Fruit fly (Drosophila melanogaster): ENCODE data around the gene ndl.

The ndl gene

dm6 chr3L:6612637-6613036 is 9.5 kb upstream of the ndl start (continued):
- TF ChIP-seq Lhr (GFP tag; optimal IDR thresholded peaks at IDR 0.05) (no peak), schlank (tag; optimal IDR thresholded peaks at IDR 0.05) (peak; percentile 18), Eip74EF (GFP tag; optimal IDR thresholded peaks at IDR 0.05) (no peak), CG18476 (GFP tag; optimal IDR thresholded peaks at IDR 0.05) (no peak), zen2 (GFP tag; IDR thresholded peaks at IDR 0.05; ENCODE audit: partially characterized antibody) (no peak), sr (GFP tag; IDR thresholded peaks at IDR 0.05) (0 out of 3 replicates have a peak, but pooled peaks have one; percentile 36), PHDP (tag; optimal IDR thresholded peaks at IDR 0.05) (peak; percentile 9), CG2202 (tag; optimal IDR thresholded peaks at IDR 0.05) (no peak), Pdp1 (GFP tag; optimal IDR thresholded peaks at IDR 0.05) (no peak), tup (GFP tag; optimal IDR thresholded peaks at IDR 0.05) (no peak), E2f1 (GFP tag; IDR thresholded peaks at IDR 0.05) (peak; percentile 18; the same call in 1 of the 2 replicates), CG11504 (tag; optimal IDR thresholded peaks at IDR 0.05) (peak; percentile 4), wdn (GFP tag; IDR thresholded peaks at IDR 0.05) (no peak), YL-1 (GFP tag; optimal IDR thresholded peaks at IDR 0.05) (no peak), org-1 (GFP tag; optimal IDR thresholded peaks at IDR 0.05) (peak; percentile 36), shn (GFP tag; optimal IDR thresholded peaks at IDR 0.05) (no peak), CG13123 (GFP tag; optimal IDR thresholded peaks at IDR 0.05) (no peak), ems (GFP tag; optimal IDR thresholded peaks at IDR 0.05) (no peak)

- no peak for TF ChIP-seq CG1529 (GFP tag; optimal IDR thresholded peaks at IDR 0.05)
- TF ChIP-seq tna (GFP tag; IDR thresholded peaks at IDR 0.05; ENCODE audit: partially characterized antibody) = no peak
- peak in 1 of 2 experiments; percentile 23 for TF ChIP-seq Pdp1 (GFP tag; optimal IDR thresholded peaks at IDR 0.05)
- no peak for TF ChIP-seq aop (GFP tag; IDR thresholded peaks at IDR 0.05)
- TF ChIP-seq CG1603 (tag; optimal IDR thresholded peaks at IDR 0.05) = peak; percentile 14
- peak; percentile 14 for TF ChIP-seq pzg (GFP tag; optimal IDR thresholded peaks at IDR 0.05)
- peak; percentile 42 to 68 for TF ChIP-seq Trl (optimal IDR thresholded peaks at IDR 0.05)
- TF ChIP-seq Trl (GFP tag; optimal IDR thresholded peaks at IDR 0.05) = peak; percentile 36
- TF ChIP-seq CG10321 (GFP tag; IDR thresholded peaks at IDR 0.05) = no peak
- TF ChIP-seq nerfin-1 (tag; optimal IDR thresholded peaks at IDR 0.05) = peak; percentile 38
- peak; percentile 21 for TF ChIP-seq Antp (GFP tag; optimal IDR thresholded peaks at IDR 0.05)
- TF ChIP-seq Max (GFP tag; optimal IDR thresholded peaks at IDR 0.05) = no peak
- no peak for TF ChIP-seq vnd (GFP tag; IDR thresholded peaks at IDR 0.05; ENCODE audit: partially characterized antibody)
- TF ChIP-seq CG7372 (GFP tag; IDR thresholded peaks at IDR 0.05) = 0 out of 2 replicates have a peak, but pooled peaks have one; percentile 14
- TF ChIP-seq gfzf (GFP tag; optimal IDR thresholded peaks at IDR 0.05) = peak; percentile 11
- 0 out of 3 replicates have a peak, but pooled peaks have one; percentile 31 for TF ChIP-seq ci (GFP tag; IDR thresholded peaks at IDR 0.05)
- TF ChIP-seq CG9817 (tag; optimal IDR thresholded peaks at IDR 0.05) = peak; percentile 33
- TF ChIP-seq dimm (GFP tag; IDR thresholded peaks at IDR 0.05) = no peak
- TF ChIP-seq CG4854 (GFP tag; optimal IDR thresholded peaks at IDR 0.05) = peak; percentile 10
- peak; percentile 31 for TF ChIP-seq phol (tag; optimal IDR thresholded peaks at IDR 0.05)
- TF ChIP-seq insv (GFP tag; optimal IDR thresholded peaks at IDR 0.05) = no peak
- 0 out of 2 replicates have a peak, but pooled peaks have one; percentile 29 for TF ChIP-seq CG31441 (GFP tag; IDR thresholded peaks at IDR 0.05)
- TF ChIP-seq CG4328 (GFP tag; optimal IDR thresholded peaks at IDR 0.05) = peak; percentile 41
- no peak for TF ChIP-seq CG3995 (GFP tag; optimal IDR thresholded peaks at IDR 0.05)
- no peak for TF ChIP-seq fru (optimal IDR thresholded peaks at IDR 0.05)
- no peak for TF ChIP-seq cas (GFP tag; IDR thresholded peaks at IDR 0.05)
- TF ChIP-seq sr (GFP tag; IDR thresholded peaks at IDR 0.05) = peak; percentile 98
- TF ChIP-seq Abd-B (GFP tag; optimal IDR thresholded peaks at IDR 0.05) = no peak
- TF ChIP-seq CG6765 (GFP tag; optimal IDR thresholded peaks at IDR 0.05) = peak; percentile 30
- TF ChIP-seq CG15479 (GFP tag; optimal IDR thresholded peaks at IDR 0.05) = no peak
- peak; percentile 58 for TF ChIP-seq BtbVII (GFP tag; optimal IDR thresholded peaks at IDR 0.05)
- no peak for TF ChIP-seq E2f1 (GFP tag; IDR thresholded peaks at IDR 0.05)
- peak; percentile 90 for TF ChIP-seq CG12769 (tag; optimal IDR thresholded peaks at IDR 0.05)
- TF ChIP-seq CG18476 (GFP tag; optimal IDR thresholded peaks at IDR 0.05) = no peak
Measured at dm6 chr3L:6608884-6609552, 5.9 kb upstream of the ndl start, which contains the start of gene axed. TSS of gene axed (plus strand) at chr3L:6609325.

All from whole organism, embryonic.